Fruit fly (Drosophila melanogaster) whole organism, embryonic: Measurements from ENCODE around the gene CG17650.
A peak's percentile ranks its signal among the peaks of the same experiment; 100 is the strongest.

Source experiments
- Adf1 ChIP-seq: fragments of 200-800 bp; sonication (Bioruptor generic); IDR thresholded peaks from 2 replicates; pipeline ENCODE4 v1.3.6; 2022; ENCODE audit warnings: missing biosample characterization, missing genetic modification characterization
- Asciz ChIP-seq: fragments of 200-800 bp; sonication (Bioruptor generic); optimal IDR thresholded peaks from 2 replicates; lab custom pipeline; 2017; ENCODE audit warnings: missing biosample characterization, mild to moderate bottlenecking, missing genetic modification characterization, missing genetic modification reagents
- BEAF-32 ChIP-seq: fragments of 200-800 bp; sonication (Bioruptor generic); optimal IDR thresholded peaks from 3 replicates; lab custom pipeline; 2017; ENCODE audit warnings: missing biosample characterization, missing genetic modification characterization, mild to moderate bottlenecking, moderate library complexity, missing genetic modification reagents
- Blimp-1 ChIP-seq: fragments of 200-800 bp; sonication (Bioruptor generic); optimal IDR thresholded peaks from 3 replicates; lab custom pipeline; 2018; ENCODE audit warnings: missing biosample characterization, missing genetic modification characterization, mild to moderate bottlenecking, moderate library complexity, missing genetic modification reagents
- C15 ChIP-seq: fragments of 200-800 bp; sonication (Bioruptor generic); IDR thresholded peaks from 3 replicates; pipeline ENCODE4 v1.3.6; 2022; ENCODE audit warnings: missing biosample characterization, missing genetic modification characterization
- CG10147 ChIP-seq: fragments of 200-800 bp; sonication (Bioruptor generic); optimal IDR thresholded peaks from 2 replicates; lab custom pipeline; 2019; ENCODE audit warnings: missing biosample characterization, mild to moderate bottlenecking, missing genetic modification characterization, moderate library complexity
- CG10209 ChIP-seq: fragments of 200-800 bp; sonication (Bioruptor generic); optimal IDR thresholded peaks from 3 replicates; lab custom pipeline; 2017; ENCODE audit warnings: missing biosample characterization, mild to moderate bottlenecking, missing genetic modification characterization, missing genetic modification reagents
- CG11560 ChIP-seq: fragments of 200-800 bp; sonication (Bioruptor generic); IDR thresholded peaks from 3 replicates; pipeline ENCODE4 v1.3.6; 2022; ENCODE audit warnings: missing biosample characterization, missing genetic modification characterization
- CG12659 ChIP-seq: fragments of 200-800 bp; sonication (Bioruptor generic); optimal IDR thresholded peaks from 3 replicates; lab custom pipeline; 2017; ENCODE audit warnings: mild to moderate bottlenecking, missing biosample characterization, missing genetic modification reagents, missing genetic modification characterization
- CG13775 ChIP-seq: fragments of 200-800 bp; sonication (Bioruptor generic); optimal IDR thresholded peaks from 3 replicates; lab custom pipeline; 2017; ENCODE audit warnings: missing biosample characterization, mild to moderate bottlenecking, missing genetic modification characterization
- CG14860 ChIP-seq: fragments of 200-800 bp; sonication (Bioruptor generic); IDR thresholded peaks from 3 replicates; pipeline ENCODE4 v1.3.6; 2022; ENCODE audit warnings: missing biosample characterization, missing genetic modification characterization; ENCODE audit not compliant: partially characterized antibody
- CG18619 ChIP-seq: fragments of 200-800 bp; sonication (Bioruptor generic); optimal IDR thresholded peaks from 3 replicates; lab custom pipeline; 2017; ENCODE audit warnings: missing biosample characterization, mild to moderate bottlenecking, missing genetic modification characterization
- CG3163 ChIP-seq: fragments of 200-800 bp; sonication (Bioruptor generic); optimal IDR thresholded peaks from 3 replicates; lab custom pipeline; 2016; ENCODE audit warnings: missing biosample characterization, missing genetic modification characterization
- CG32772 ChIP-seq: fragments of 200-800 bp; sonication (Bioruptor generic); IDR thresholded peaks from 2 replicates; pipeline ENCODE4 v1.3.6; 2022; ENCODE audit warnings: missing biosample characterization, missing genetic modification characterization
- CG33213 ChIP-seq: fragments of 200-800 bp; sonication (Bioruptor generic); optimal IDR thresholded peaks from 3 replicates; lab custom pipeline; 2016; ENCODE audit warnings: missing biosample characterization, missing genetic modification characterization
- CG42726 ChIP-seq: fragments of 200-800 bp; sonication (Bioruptor generic); IDR thresholded peaks from 2 replicates; pipeline ENCODE4 v1.3.6; 2022; ENCODE audit warnings: missing biosample characterization, missing genetic modification characterization; ENCODE audit not compliant: partially characterized antibody
- CG4328 ChIP-seq: fragments of 200-800 bp; sonication (Bioruptor generic); optimal IDR thresholded peaks from 3 replicates; lab custom pipeline; 2017; ENCODE audit warnings: missing biosample characterization, missing genetic modification reagents, missing genetic modification characterization
- CG5245 ChIP-seq: fragments of 200-800 bp; sonication (Bioruptor generic); optimal IDR thresholded peaks from 3 replicates; lab custom pipeline; 2016; ENCODE audit warnings: missing biosample characterization, missing genetic modification characterization
- CG6689 ChIP-seq: fragments of 200-800 bp; sonication (Bioruptor generic); IDR thresholded peaks from 2 replicates; pipeline ENCODE4 v1.3.6; 2022; ENCODE audit warnings: missing biosample characterization, missing genetic modification characterization
- CG7271 ChIP-seq: fragments of 200-800 bp; sonication (Bioruptor generic); optimal IDR thresholded peaks from 2 replicates; lab custom pipeline; 2018; ENCODE audit warnings: missing biosample characterization, mild to moderate bottlenecking, missing genetic modification characterization, moderate library complexity
- CG8089 ChIP-seq: fragments of 200-800 bp; sonication (Bioruptor generic); optimal IDR thresholded peaks from 3 replicates; lab custom pipeline; 2016; ENCODE audit warnings: missing biosample characterization, missing genetic modification characterization
- D19B ChIP-seq: fragments of 200-800 bp; sonication (Bioruptor generic); optimal IDR thresholded peaks from 2 replicates; lab custom pipeline; 2017; ENCODE audit warnings: missing biosample characterization, mild to moderate bottlenecking, missing genetic modification characterization
- Dp ChIP-seq: fragments of 200-800 bp; sonication (Bioruptor generic); optimal IDR thresholded peaks from 2 replicates; lab custom pipeline; 2018; ENCODE audit warnings: missing biosample characterization, mild to moderate bottlenecking, missing genetic modification characterization, moderate library complexity
- Eip74EF ChIP-seq, 2 experiments: fragments of 200-800 bp in 1 of 2; fragments of >200 bp in 1 of 2; sonication (Bioruptor generic) in 1 of 2; optimal IDR thresholded peaks; 2 replicates each; lab custom pipeline; 2017 to 2019; ENCODE audit warnings: missing biosample characterization in 2 of 2, missing genetic modification characterization in 2 of 2, mild to moderate bottlenecking in 1 of 2, moderate library complexity in 1 of 2
- HHEX ChIP-seq: fragments of 200-800 bp; sonication (Bioruptor generic); optimal IDR thresholded peaks from 3 replicates; lab custom pipeline; 2017; ENCODE audit warnings: missing biosample characterization, mild to moderate bottlenecking, missing genetic modification characterization, missing genetic modification reagents
- HmgZ ChIP-seq: fragments of 200-800 bp; sonication (Bioruptor generic); optimal IDR thresholded peaks from 2 replicates; lab custom pipeline; 2018; ENCODE audit warnings: missing biosample characterization, mild to moderate bottlenecking, missing genetic modification characterization
- Hmr ChIP-seq: fragments of 200-800 bp; sonication (Bioruptor generic); optimal IDR thresholded peaks from 3 replicates; lab custom pipeline; 2017; ENCODE audit warnings: mild to moderate bottlenecking, missing biosample characterization, missing genetic modification reagents, missing genetic modification characterization
- NC2α ChIP-seq: fragments of 200-800 bp; sonication (Bioruptor generic); optimal IDR thresholded peaks from 2 replicates; lab custom pipeline; 2016; ENCODE audit warnings: missing biosample characterization, missing genetic modification characterization
- NFAT ChIP-seq: fragments of 200-800 bp; sonication (Bioruptor generic); IDR thresholded peaks from 2 replicates; pipeline ENCODE4 v1.3.6; 2022; ENCODE audit warnings: missing biosample characterization, missing genetic modification characterization
- Ptx1 ChIP-seq: fragments of 200-800 bp; sonication (Bioruptor generic); IDR thresholded peaks from 2 replicates; pipeline ENCODE4 v1.3.6; 2022; ENCODE audit warnings: missing biosample characterization, missing genetic modification characterization
- ash1 ChIP-seq: fragments of 200-800 bp; sonication (Bioruptor generic); optimal IDR thresholded peaks from 2 replicates; lab custom pipeline; 2018; ENCODE audit warnings: missing biosample characterization, mild to moderate bottlenecking, missing genetic modification characterization
- bbx ChIP-seq: fragments of 200-800 bp; sonication (Bioruptor generic); IDR thresholded peaks from 2 replicates; pipeline ENCODE4 v1.3.6; 2022; ENCODE audit warnings: missing biosample characterization, missing genetic modification characterization; ENCODE audit not compliant: partially characterized antibody
- br ChIP-seq: fragments of >200 bp; optimal IDR thresholded peaks from 2 replicates; lab custom pipeline; 2017
- bsh ChIP-seq, 2 experiments: fragments of 200-800 bp; sonication (Bioruptor generic); optimal IDR thresholded peaks; 2 replicates each; lab custom pipeline; 2017 to 2018; ENCODE audit warnings: mild to moderate bottlenecking in 2 of 2, missing biosample characterization in 2 of 2, missing genetic modification characterization in 2 of 2, moderate library complexity in 1 of 2
- cg ChIP-seq: fragments of 200-800 bp; sonication (Bioruptor generic); optimal IDR thresholded peaks from 3 replicates; lab custom pipeline; 2019; ENCODE audit warnings: missing biosample characterization, mild to moderate bottlenecking, missing genetic modification characterization, moderate library complexity
- chif ChIP-seq, 2 experiments: fragments of 200-800 bp; sonication (Bioruptor generic); optimal IDR thresholded peaks; 3 replicates each; lab custom pipeline; 2016; ENCODE audit warnings: missing biosample characterization in 2 of 2, missing genetic modification characterization in 2 of 2
- dati ChIP-seq: fragments of 200-800 bp; sonication (Bioruptor generic); IDR thresholded peaks from 2 replicates; pipeline ENCODE4 v1.3.6; 2022; ENCODE audit warnings: missing biosample characterization, missing genetic modification characterization
- ewg ChIP-seq: fragments of 200-800 bp; sonication (Bioruptor generic); optimal IDR thresholded peaks from 3 replicates; lab custom pipeline; 2017; ENCODE audit warnings: mild to moderate bottlenecking, missing biosample characterization, missing genetic modification reagents, missing genetic modification characterization
- fd96Cb ChIP-seq: fragments of 200-800 bp; sonication (Bioruptor generic); optimal IDR thresholded peaks from 2 replicates; lab custom pipeline; 2018; ENCODE audit warnings: missing biosample characterization, mild to moderate bottlenecking, missing genetic modification characterization, moderate library complexity
- fu2 ChIP-seq: fragments of 200-800 bp; sonication (Bioruptor generic); optimal IDR thresholded peaks from 2 replicates; lab custom pipeline; 2016; ENCODE audit warnings: missing biosample characterization, missing genetic modification characterization
- gem ChIP-seq: fragments of 200-800 bp; sonication (Bioruptor generic); optimal IDR thresholded peaks from 2 replicates; lab custom pipeline; 2019; ENCODE audit warnings: missing biosample characterization, mild to moderate bottlenecking, missing genetic modification characterization, moderate library complexity
- onecut ChIP-seq: fragments of 200-800 bp; sonication (Bioruptor generic); IDR thresholded peaks from 2 replicates; pipeline ENCODE4 v1.3.6; 2022; ENCODE audit warnings: missing biosample characterization, missing genetic modification characterization
- pita ChIP-seq: fragments of 200-800 bp; sonication (Bioruptor generic); optimal IDR thresholded peaks from 2 replicates; lab custom pipeline; 2017; ENCODE audit warnings: missing biosample characterization, mild to moderate bottlenecking, missing genetic modification characterization
- pum ChIP-seq: fragments of 200-800 bp; sonication (Bioruptor generic); optimal IDR thresholded peaks from 2 replicates; lab custom pipeline; 2016; ENCODE audit warnings: missing biosample characterization, missing genetic modification characterization
- row ChIP-seq: fragments of 200-800 bp; sonication (Bioruptor generic); IDR thresholded peaks from 3 replicates; pipeline ENCODE4 v1.3.6; 2022; ENCODE audit warnings: missing biosample characterization, missing genetic modification characterization
- schlank ChIP-seq: fragments of 200-800 bp; sonication (Bioruptor generic); optimal IDR thresholded peaks from 2 replicates; lab custom pipeline; 2018; ENCODE audit warnings: missing biosample characterization, mild to moderate bottlenecking, missing genetic modification characterization
- sens ChIP-seq: fragments of 200-800 bp; sonication (Bioruptor generic); peaks from one replicate; lab custom pipeline; 2016; ENCODE audit warnings: missing biosample characterization, missing genetic modification characterization
- tio ChIP-seq: fragments of 200-800 bp; sonication (Bioruptor generic); optimal IDR thresholded peaks from 2 replicates; lab custom pipeline; 2017; ENCODE audit warnings: missing biosample characterization, missing genetic modification characterization, inconsistent platforms
- trh ChIP-seq: fragments of 200-800 bp; sonication (Bioruptor generic); optimal IDR thresholded peaks from 2 replicates; lab custom pipeline; 2016; ENCODE audit warnings: missing biosample characterization, missing genetic modification characterization
- yki ChIP-seq: fragments of >200 bp; optimal IDR thresholded peaks from 3 replicates; lab custom pipeline; 2018

Gene CG17650

dm6 chr2L:1723937-1724591 is 34.8 kb downstream of the CG17650 start, which contains the start of gene Rim2 (continued):
- TF ChIP-seq CG12659 (GFP tag; lab: Kevin White, UChicago) (peak; percentile 72), sens (GFP tag; lab: Kevin White, UChicago) (peak; percentile 73), Adf1 (GFP tag; lab: Robert Waterston, UW) (0 out of 2 replicates have a peak, but pooled peaks have one; percentile 8), CG3163 (GFP tag; lab: Kevin White, UChicago) (peak; percentile 25), fu2 (GFP tag; lab: Kevin White, UChicago) (no peak), Asciz (GFP tag; lab: Kevin White, UChicago) (no peak), ewg (GFP tag; lab: Kevin White, UChicago) (no peak), chif (GFP tag; optimal IDR thresholded peaks at IDR 0.05; lab: Kevin White, UChicago) (no peak), CG7271 (tag; lab: Kevin White, UChicago) (no peak), br (lab: Kevin White, UChicago) (no peak), Dp (GFP tag; lab: Kevin White, UChicago) (peak; percentile 82), yki (lab: Kevin White, UChicago) (no peak), Eip74EF (GFP tag; optimal IDR thresholded peaks at IDR 0.05; lab: Kevin White, UChicago) (no peak), Hmr (GFP tag; lab: Kevin White, UChicago) (peak; percentile 78), Ptx1 (GFP tag; lab: Robert Waterston, UW) (no peak), CG42726 (GFP tag; lab: Robert Waterston, UW) (peak; percentile 34; the same call in 1 of the 2 replicates), gem (tag; lab: Kevin White, UChicago) (no peak), row (GFP tag; lab: Robert Waterston, UW) (peak; percentile 45; the same call in 2 of the 3 replicates), Blimp-1 (GFP tag; lab: Kevin White, UChicago) (no peak), onecut (GFP tag; lab: Robert Waterston, UW) (peak; percentile 20; the same call in 1 of the 2 replicates), cg (GFP tag; lab: Kevin White, UChicago) (no peak), CG5245 (no peak), dati (GFP tag; lab: Robert Waterston, UW) (no peak), CG33213 (GFP tag; lab: Kevin White, UChicago) (peak; percentile 80), CG32772 (GFP tag; lab: Robert Waterston, UW) (no peak), CG11560 (tag; lab: Robert Waterston, UW) (no peak), D19B (GFP tag; lab: Kevin White, UChicago) (no peak), schlank (tag; lab: Kevin White, UChicago) (no peak), NC2α (no peak), CG4328 (GFP tag; lab: Kevin White, UChicago) (no peak), CG6689 (GFP tag; lab: Robert Waterston, UW) (no peak), HHEX (GFP tag; lab: Kevin White, UChicago) (no peak), bsh (GFP tag; optimal IDR thresholded peaks at IDR 0.05; lab: Kevin White, UChicago) (no peak), fd96Cb (tag; lab: Kevin White, UChicago) (no peak), CG10147 (GFP tag; lab: Kevin White, UChicago) (no peak), bbx (GFP tag; lab: Robert Waterston, UW) (no peak; the same call in none of the 2 replicates), BEAF-32 (peak; percentile 57), CG8089 (GFP tag; lab: Kevin White, UChicago) (no peak), C15 (GFP tag; lab: Robert Waterston, UW) (no peak), trh (GFP tag; lab: Kevin White, UChicago) (no peak), pita (GFP tag; lab: Kevin White, UChicago) (peak; percentile 44), HmgZ (tag; lab: Kevin White, UChicago) (peak; percentile 75), tio (GFP tag; lab: Kevin White, UChicago) (no peak), CG18619 (GFP tag; lab: Kevin White, UChicago) (no peak), CG10209 (GFP tag; lab: Kevin White, UChicago) (no peak), CG14860 (GFP tag; lab: Robert Waterston, UW) (no peak), NFAT (GFP tag; lab: Robert Waterston, UW) (no peak), CG13775 (GFP tag; lab: Kevin White, UChicago) (no peak), ash1 (GFP tag; lab: Kevin White, UChicago) (no peak), pum (GFP tag; lab: Kevin White, UChicago) (no peak)
